Fruit fly (Drosophila melanogaster) whole organism, embryonic: ENCODE data around the gene CG10211.

ENCODE experiments used
- Awh ChIP-seq: fragments of 200-800 bp; sonication (Bioruptor generic); IDR thresholded peaks from 2 replicates; pipeline ENCODE4, ENCODE4 v1.3.6; 2022; ENCODE audit warnings: missing biosample characterization, missing genetic modification characterization
- CG10147 ChIP-seq: fragments of 200-800 bp; sonication (Bioruptor generic); optimal IDR thresholded peaks from 2 replicates; lab custom pipeline; 2019; ENCODE audit warnings: missing biosample characterization, mild to moderate bottlenecking, missing genetic modification characterization, moderate library complexity
- CG10267 ChIP-seq: fragments of 200-800 bp; sonication (Bioruptor generic); optimal IDR thresholded peaks from 2 replicates; lab custom pipeline; 2018; ENCODE audit warnings: missing biosample characterization, mild to moderate bottlenecking, missing genetic modification characterization, moderate library complexity
- CG10462 ChIP-seq: fragments of 200-800 bp; sonication (Bioruptor generic); optimal IDR thresholded peaks from 2 replicates; lab custom pipeline; 2016; ENCODE audit warnings: missing biosample characterization, missing genetic modification characterization
- CG12071 ChIP-seq: fragments of 200-800 bp; sonication (Bioruptor generic); optimal IDR thresholded peaks from 3 replicates; lab custom pipeline; 2018; ENCODE audit warnings: missing biosample characterization, mild to moderate bottlenecking, missing genetic modification characterization
- CG12744 ChIP-seq: fragments of 200-800 bp; sonication (Bioruptor generic); optimal IDR thresholded peaks from 2 replicates; lab custom pipeline; 2016; ENCODE audit warnings: missing biosample characterization, missing genetic modification characterization
- CG17359 ChIP-seq: fragments of 200-800 bp; sonication (Bioruptor generic); optimal IDR thresholded peaks from 3 replicates; lab custom pipeline; 2018; ENCODE audit warnings: missing biosample characterization, mild to moderate bottlenecking, missing genetic modification characterization, moderate library complexity
- CG1792 ChIP-seq: fragments of 200-800 bp; sonication (Bioruptor generic); optimal IDR thresholded peaks from 2 replicates; lab custom pipeline; 2016; ENCODE audit warnings: missing biosample characterization, missing genetic modification characterization
- CG1832 ChIP-seq: fragments of 200-800 bp; sonication (Bioruptor generic); optimal IDR thresholded peaks from 2 replicates; lab custom pipeline; 2017; ENCODE audit warnings: missing biosample characterization, mild to moderate bottlenecking, missing genetic modification characterization, inconsistent platforms
- CG2199 ChIP-seq: fragments of 200-800 bp; sonication (Bioruptor generic); IDR thresholded peaks from 3 replicates; pipeline ENCODE4 v1.3.6; 2022; ENCODE audit warnings: missing biosample characterization, missing genetic modification characterization
- CG2712 ChIP-seq: fragments of 200-800 bp; optimal IDR thresholded peaks from 3 replicates; lab custom pipeline; 2019; ENCODE audit warnings: missing biosample characterization, mild to moderate bottlenecking, missing genetic modification characterization, moderate library complexity
- CG31441 ChIP-seq: fragments of 200-800 bp; sonication (Bioruptor generic); IDR thresholded peaks from 2 replicates; pipeline ENCODE4 v1.3.6; 2022; ENCODE audit warnings: missing biosample characterization, missing genetic modification characterization
- CG34376 ChIP-seq: fragments of 200-800 bp; sonication (Bioruptor generic); optimal IDR thresholded peaks from 2 replicates; lab custom pipeline; 2018; ENCODE audit warnings: missing biosample characterization, mild to moderate bottlenecking, missing genetic modification characterization
- CG3847 ChIP-seq: fragments of 200-800 bp; sonication (Bioruptor generic); IDR thresholded peaks from 2 replicates; pipeline ENCODE4 v1.3.6; 2022; ENCODE audit warnings: missing biosample characterization, missing genetic modification characterization
- CG4424 ChIP-seq: fragments of 200-800 bp; sonication (Bioruptor generic); optimal IDR thresholded peaks from 3 replicates; lab custom pipeline; 2016; ENCODE audit warnings: missing biosample characterization, missing genetic modification characterization
- CG4707 ChIP-seq: fragments of 200-800 bp; sonication (Bioruptor generic); optimal IDR thresholded peaks from 2 replicates; lab custom pipeline; 2018; ENCODE audit warnings: missing biosample characterization, mild to moderate bottlenecking, missing genetic modification characterization, moderate library complexity
- CG5245 ChIP-seq: fragments of 200-800 bp; sonication (Bioruptor generic); optimal IDR thresholded peaks from 3 replicates; lab custom pipeline; 2016; ENCODE audit warnings: missing biosample characterization, missing genetic modification characterization
- CG6813 ChIP-seq: fragments of 200-800 bp; sonication (Bioruptor generic); optimal IDR thresholded peaks from 2 replicates; lab custom pipeline; 2017; ENCODE audit warnings: missing biosample characterization, missing genetic modification characterization, mild to moderate bottlenecking, moderate library complexity, missing genetic modification reagents
- CG8359 ChIP-seq: fragments of 200-800 bp; sonication (Bioruptor generic); optimal IDR thresholded peaks from 2 replicates; lab custom pipeline; 2017; ENCODE audit warnings: missing biosample characterization, mild to moderate bottlenecking, missing genetic modification characterization, borderline replicate concordance
- CG9727 ChIP-seq: fragments of 200-800 bp; sonication (Bioruptor generic); optimal IDR thresholded peaks from 3 replicates; lab custom pipeline; 2017; ENCODE audit warnings: missing biosample characterization, mild to moderate bottlenecking, missing genetic modification characterization
- CG9797 ChIP-seq: fragments of 200-800 bp; sonication (Bioruptor generic); optimal IDR thresholded peaks from 3 replicates; lab custom pipeline; 2018; ENCODE audit warnings: missing biosample characterization, mild to moderate bottlenecking, missing genetic modification characterization
- D ChIP-seq, 2 experiments: fragments of 200-800 bp in 1 of 2; fragments of >200 bp in 1 of 2; sonication (Bioruptor generic) in 1 of 2; optimal IDR thresholded peaks; 2 replicates in 1 of 2; 3 replicates in 1 of 2; lab custom pipeline; 2017; ENCODE audit warnings: mild to moderate bottlenecking in 1 of 2, missing biosample characterization in 1 of 2, missing genetic modification characterization in 1 of 2, missing genetic modification reagents in 1 of 2
- HLH4C ChIP-seq: fragments of 200-800 bp; sonication (Bioruptor generic); IDR thresholded peaks from 3 replicates; pipeline ENCODE4 v1.3.6; 2022; ENCODE audit warnings: missing biosample characterization, missing genetic modification characterization; ENCODE audit not compliant: partially characterized antibody
- HLHmδ ChIP-seq: fragments of 200-800 bp; sonication (Bioruptor generic); optimal IDR thresholded peaks from 2 replicates; lab custom pipeline; 2018; ENCODE audit warnings: missing biosample characterization, mild to moderate bottlenecking, missing genetic modification characterization, moderate library complexity
- Med ChIP-seq: fragments of 200-800 bp; sonication (Bioruptor generic); peaks from one replicate; lab custom pipeline; 2016; ENCODE audit warnings: missing biosample characterization, missing genetic modification characterization, mild to moderate bottlenecking, inconsistent platforms, moderate library complexity
- Oaz ChIP-seq: fragments of 200-800 bp; sonication (Bioruptor generic); IDR thresholded peaks from 2 replicates; pipeline ENCODE4 v1.3.6; 2022; ENCODE audit warnings: missing biosample characterization, missing genetic modification characterization
- Optix ChIP-seq: fragments of 200-800 bp; sonication (Bioruptor generic); IDR thresholded peaks from 3 replicates; pipeline ENCODE4 v1.3.6; 2022; ENCODE audit warnings: missing biosample characterization, missing genetic modification characterization
- Rfx ChIP-seq: fragments of 200-800 bp; sonication (Bioruptor generic); IDR thresholded peaks from 2 replicates; pipeline ENCODE4 v1.3.6; 2022; ENCODE audit warnings: missing biosample characterization, missing genetic modification characterization
- Rx ChIP-seq: fragments of 200-800 bp; sonication (Bioruptor generic); IDR thresholded peaks from 2 replicates; pipeline ENCODE4 v1.3.6; 2022; ENCODE audit warnings: missing biosample characterization, missing genetic modification characterization
- Side ChIP-seq: fragments of 200-800 bp; sonication (Bioruptor generic); optimal IDR thresholded peaks from 2 replicates; lab custom pipeline; 2016; ENCODE audit warnings: missing biosample characterization, missing genetic modification characterization
- Ssrp ChIP-seq: fragments of 200-800 bp; sonication (Bioruptor generic); optimal IDR thresholded peaks from 2 replicates; lab custom pipeline; 2018; ENCODE audit warnings: missing biosample characterization, mild to moderate bottlenecking, missing genetic modification characterization, moderate library complexity
- Usf ChIP-seq: fragments of 200-800 bp; sonication (Bioruptor generic); optimal IDR thresholded peaks from 2 replicates; lab custom pipeline; 2017; ENCODE audit warnings: missing genotype, missing biosample characterization, missing genetic modification characterization
- caup ChIP-seq: fragments of 200-800 bp; sonication (Bioruptor generic); optimal IDR thresholded peaks from 3 replicates; lab custom pipeline; 2017; ENCODE audit warnings: missing biosample characterization, mild to moderate bottlenecking, missing genetic modification characterization, moderate library complexity; ENCODE audit not compliant: severe bottlenecking
- ci ChIP-seq: fragments of 200-800 bp; sonication (Bioruptor generic); IDR thresholded peaks from 3 replicates; pipeline ENCODE4 v1.3.6; 2022; ENCODE audit warnings: missing biosample characterization, missing genetic modification characterization
- dimm ChIP-seq: fragments of 200-800 bp; sonication (Bioruptor generic); IDR thresholded peaks from 2 replicates; pipeline ENCODE4 v1.3.6; 2022; ENCODE audit warnings: missing biosample characterization, missing genetic modification characterization
- emc ChIP-seq: fragments of 200-800 bp; sonication (Bioruptor generic); optimal IDR thresholded peaks from 2 replicates; lab custom pipeline; 2016; ENCODE audit warnings: missing biosample characterization, missing genetic modification characterization
- esg ChIP-seq: fragments of 200-800 bp; sonication (Bioruptor generic); conservative IDR thresholded peaks from 2 replicates; pipeline ENCODE4 v1.3.6; 2022; ENCODE audit warnings: missing biosample characterization, missing genetic modification characterization
- eyg ChIP-seq: fragments of 200-800 bp; sonication (Bioruptor generic); optimal IDR thresholded peaks from 3 replicates; lab custom pipeline; 2016; ENCODE audit warnings: missing biosample characterization, missing genetic modification characterization
- gcm ChIP-seq: fragments of 200-800 bp; sonication (Bioruptor generic); optimal IDR thresholded peaks from 2 replicates; lab custom pipeline; 2019; ENCODE audit warnings: missing biosample characterization, mild to moderate bottlenecking, missing genetic modification characterization, moderate library complexity
- gsb ChIP-seq: fragments of 200-800 bp; sonication (Bioruptor generic); IDR thresholded peaks from 2 replicates; pipeline ENCODE4 v1.3.6; 2022; ENCODE audit warnings: missing biosample characterization, missing genetic modification characterization
- gsb-n ChIP-seq: fragments of 200-800 bp; sonication (Bioruptor generic); optimal IDR thresholded peaks from 3 replicates; lab custom pipeline; 2018; ENCODE audit warnings: missing biosample characterization, mild to moderate bottlenecking, missing genetic modification characterization
- h ChIP-seq: fragments of >200 bp; optimal IDR thresholded peaks from 2 replicates; lab custom pipeline; 2017
- hkb ChIP-seq, 2 experiments: fragments of 200-800 bp in 1 of 2; fragments of >200 bp in 1 of 2; sonication (Bioruptor generic) in 1 of 2; IDR thresholded peaks in 1 of 2; optimal IDR thresholded peaks in 1 of 2; 2 replicates each; pipeline versions ENCODE4 v1.3.6 to Lab custom; 2017 to 2022; ENCODE audit warnings: missing biosample characterization in 1 of 2, missing genetic modification characterization in 1 of 2
- kay ChIP-seq: fragments of 200-800 bp; sonication (Bioruptor generic); optimal IDR thresholded peaks from 2 replicates; lab custom pipeline; 2016; ENCODE audit warnings: missing biosample characterization, missing genetic modification characterization
- lilli ChIP-seq: fragments of 200-800 bp; sonication (Bioruptor generic); optimal IDR thresholded peaks from 3 replicates; lab custom pipeline; 2016; ENCODE audit warnings: missing biosample characterization, missing genetic modification characterization
- p53 ChIP-seq: fragments of 200-800 bp; sonication (Bioruptor generic); optimal IDR thresholded peaks from 2 replicates; lab custom pipeline; 2016; ENCODE audit warnings: missing biosample characterization, missing genetic modification characterization
- pb ChIP-seq: fragments of 200-800 bp; sonication (Bioruptor generic); optimal IDR thresholded peaks from 3 replicates; lab custom pipeline; 2016; ENCODE audit warnings: missing biosample characterization, missing genetic modification characterization
- stwl ChIP-seq: fragments of 200-800 bp; sonication (Bioruptor generic); optimal IDR thresholded peaks from 3 replicates; lab custom pipeline; 2018; ENCODE audit warnings: missing biosample characterization, mild to moderate bottlenecking, missing genetic modification characterization, moderate library complexity
- tgo ChIP-seq: fragments of 200-800 bp; sonication (Bioruptor generic); IDR thresholded peaks from 3 replicates; pipeline ENCODE4 v1.3.6; 2022; ENCODE audit warnings: missing biosample characterization, missing genetic modification characterization
- trem ChIP-seq: fragments of 200-800 bp; optimal IDR thresholded peaks from 3 replicates; lab custom pipeline; 2019; ENCODE audit warnings: missing biosample characterization, mild to moderate bottlenecking, missing genetic modification characterization, moderate library complexity
- zen ChIP-seq: fragments of 200-800 bp; sonication (Bioruptor generic); optimal IDR thresholded peaks from 3 replicates; lab custom pipeline; 2018; ENCODE audit warnings: missing biosample characterization, mild to moderate bottlenecking, missing genetic modification characterization, moderate library complexity

The CG10211 gene

dm6 chr2L:18567563-18567962 is 50.3 kb downstream of the CG10211 start (continued):
- TF ChIP-seq CG12071 (GFP tag; lab: Kevin White, UChicago) (peak; percentile 62), Rfx (GFP tag; lab: Robert Waterston, UW) (peak; percentile 53; the same call in 1 of the 2 replicates), stwl (tag; lab: Kevin White, UChicago) (no peak), pb (GFP tag; lab: Kevin White, UChicago) (no peak), CG1792 (GFP tag; lab: Kevin White, UChicago) (peak; percentile 48), lilli (GFP tag; lab: Kevin White, UChicago) (peak; percentile 29), CG4707 (GFP tag; lab: Kevin White, UChicago) (no peak), gsb (no peak), Optix (GFP tag; lab: Robert Waterston, UW) (no peak), HLHmδ (no peak), zen (tag; lab: Kevin White, UChicago) (no peak), CG34376 (GFP tag; lab: Kevin White, UChicago) (no peak), CG10267 (tag; lab: Kevin White, UChicago) (no peak), p53 (GFP tag; lab: Kevin White, UChicago) (no peak), Ssrp (no peak), Med (peak; percentile 92), eyg (GFP tag; lab: Kevin White, UChicago) (no peak), CG10147 (GFP tag; lab: Kevin White, UChicago) (peak; percentile 15), CG9727 (peak; percentile 6), emc (GFP tag; lab: Kevin White, UChicago) (peak; percentile 34), CG5245 (GFP tag; lab: Kevin White, UChicago) (no peak), Usf (GFP tag; lab: Kevin White, UChicago) (no peak), CG6813 (GFP tag; lab: Kevin White, UChicago) (peak; percentile 59), CG17359 (tag; lab: Kevin White, UChicago) (peak; percentile 32), Rx (GFP tag; lab: Robert Waterston, UW) (no peak), CG1832 (GFP tag; lab: Kevin White, UChicago) (no peak), caup (GFP tag; lab: Kevin White, UChicago) (peak; percentile 69), tgo (no peak), CG9797 (no peak), hkb (optimal IDR thresholded peaks at IDR 0.05; lab: Kevin White, UChicago) (no peak), hkb (GFP tag; IDR thresholded peaks at IDR 0.05; lab: Robert Waterston, UW) (peak; percentile 37; the same call in 1 of the 2 replicates), CG4424 (GFP tag; lab: Kevin White, UChicago) (no peak), esg (no peak), CG10462 (GFP tag; lab: Kevin White, UChicago) (no peak), Awh (peak; percentile 57; the same call in 1 of the 2 replicates), CG8359 (no peak), CG2199 (GFP tag; lab: Robert Waterston, UW) (no peak), gsb-n (tag; lab: Kevin White, UChicago) (no peak), CG31441 (GFP tag; lab: Robert Waterston, UW) (no peak), dimm (no peak), D (optimal IDR thresholded peaks at IDR 0.05; lab: Kevin White, UChicago) (no peak), D (GFP tag; optimal IDR thresholded peaks at IDR 0.05; lab: Kevin White, UChicago) (no peak), Side (GFP tag; lab: Kevin White, UChicago) (no peak), CG3847 (GFP tag; lab: Robert Waterston, UW) (0 out of 2 replicates have a peak, but pooled peaks have one; percentile 11), h (lab: Kevin White, UChicago) (no peak), kay (GFP tag; lab: Kevin White, UChicago) (no peak), ci (peak; percentile 48; the same call in 1 of the 3 replicates), CG12744 (GFP tag; lab: Kevin White, UChicago) (peak; percentile 39), gcm (GFP tag; lab: Kevin White, UChicago) (no peak), Oaz (no peak), HLH4C (GFP tag; lab: Robert Waterston, UW) (no peak), CG2712 (no peak), trem (tag; lab: Kevin White, UChicago) (no peak)
